Worm (Caenorhabditis elegans) whole organism, dauer: ENCODE results near the gene sri-20.

Experiments
- unc-62 ChIP-seq: sonication (generic microtip); optimal IDR thresholded peaks from 2 replicates; lab custom pipeline; 2017; ENCODE audit warnings: missing biosample characterization, missing genetic modification reagents, missing genetic modification characterization

The sri-20 gene

DNA sequence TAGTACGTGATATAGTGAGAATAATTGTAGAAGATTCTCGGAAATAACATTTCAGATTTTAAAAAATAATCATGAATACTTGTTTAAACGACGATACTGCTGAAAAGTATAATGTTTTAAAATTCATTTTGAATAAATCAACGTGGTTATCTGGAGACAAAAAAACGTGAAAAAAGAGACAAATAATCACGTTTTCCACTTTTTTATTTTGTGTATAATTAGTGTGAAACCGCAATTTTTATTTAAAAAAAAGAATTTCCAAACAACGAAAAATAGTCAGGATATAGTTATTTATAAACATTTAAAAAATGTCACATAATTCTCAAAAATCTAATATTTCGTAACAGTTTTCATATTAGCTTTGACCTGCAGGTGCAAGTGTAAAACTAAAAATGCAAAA lies 38.0 kb downstream of the sri-20 start, which contains the start of gene F15H10.7:
Gene F15H10.7, minus strand, starts transcription at position 101 of the 400 bp plus-strand sequence.
- TF ChIP-seq unc-62 (GFP tag; lab: Kevin White, UChicago) = no peak

DNA sequence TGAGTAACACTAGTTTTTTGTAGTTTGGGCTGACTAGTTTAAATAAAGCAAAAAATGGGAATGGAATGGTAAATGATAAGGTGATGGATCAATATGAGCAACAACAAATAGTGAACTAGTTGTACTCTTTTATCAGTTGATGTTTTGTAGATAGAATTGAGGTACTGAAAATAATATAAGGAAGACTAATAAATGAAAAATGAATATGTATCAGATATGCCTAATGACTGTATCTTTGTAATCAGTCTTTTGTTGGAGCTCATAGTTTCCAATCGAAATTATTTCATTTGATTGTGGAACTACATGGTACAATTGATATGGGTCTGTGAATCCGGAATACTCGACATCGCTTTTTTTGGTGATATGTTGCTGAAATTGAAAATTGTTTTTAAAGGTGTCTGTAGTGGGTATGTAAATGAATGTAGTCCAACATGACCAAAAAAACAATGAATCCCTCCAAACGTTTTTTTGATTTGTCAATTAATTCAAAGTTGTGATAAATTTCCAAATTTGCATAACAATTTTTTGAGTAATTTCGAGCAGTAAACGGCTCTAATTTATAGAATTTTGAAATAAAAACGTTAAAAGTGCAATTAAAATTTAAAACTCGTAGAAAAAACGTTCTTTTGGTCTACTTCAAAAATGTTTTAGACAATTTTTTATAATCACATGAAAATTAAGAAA lies 41.8 kb downstream of the sri-20 start, which contains the start of gene F15H10.12:
Gene F15H10.12, minus strand, starts transcription at position 51 of the 684 bp plus-strand sequence.
- TF ChIP-seq unc-62 (GFP tag; lab: Kevin White, UChicago) = no peak

DNA sequence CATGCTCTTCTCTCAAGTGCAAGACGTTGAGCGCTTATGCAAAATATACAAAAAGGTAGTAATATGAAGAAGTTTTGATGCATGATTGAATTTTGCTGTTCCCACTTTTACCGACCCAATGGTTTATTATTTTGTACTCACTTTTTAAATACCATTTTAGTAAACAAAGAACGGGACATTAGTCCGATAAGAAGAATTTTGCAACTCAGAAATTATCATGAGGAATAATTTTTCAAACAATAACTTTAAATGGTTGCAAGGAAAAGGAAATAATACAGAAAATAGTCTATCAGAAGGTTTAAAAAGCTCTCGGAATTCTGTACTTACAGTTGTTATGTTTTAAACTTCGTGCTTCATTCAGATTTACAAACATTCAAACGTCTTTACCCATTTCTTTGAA lies 46.3 kb downstream of the sri-20 start, which contains the start of gene F15H10.9:
Gene F15H10.9, minus strand, starts transcription at position 101 of the 400 bp plus-strand sequence.
- no peak for TF ChIP-seq unc-62 (GFP tag; lab: Kevin White, UChicago)

DNA sequence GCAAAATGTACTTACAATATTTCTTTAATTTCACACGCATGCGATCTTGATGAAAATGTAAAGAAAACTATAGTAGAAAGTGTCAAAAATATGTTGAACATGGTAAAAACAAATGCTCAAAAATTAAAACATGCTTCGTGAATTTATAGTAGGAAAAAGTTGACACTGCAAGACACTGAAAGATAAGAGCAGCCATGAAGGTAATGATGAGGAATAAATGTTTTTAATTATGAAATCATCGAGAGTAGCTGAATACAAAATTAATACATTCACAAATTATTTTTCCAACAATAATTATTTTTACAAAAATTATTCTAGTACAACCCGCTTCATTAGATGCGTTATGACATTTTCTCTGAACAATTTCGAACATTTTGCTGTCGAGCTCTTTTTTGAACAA lies 48.6 kb downstream of the sri-20 start, which contains the start of gene F15H10.10:
Gene F15H10.10, minus strand, starts transcription at position 101 of the 400 bp plus-strand sequence.
- no peak for TF ChIP-seq unc-62 (GFP tag; lab: Kevin White, UChicago)

DNA sequence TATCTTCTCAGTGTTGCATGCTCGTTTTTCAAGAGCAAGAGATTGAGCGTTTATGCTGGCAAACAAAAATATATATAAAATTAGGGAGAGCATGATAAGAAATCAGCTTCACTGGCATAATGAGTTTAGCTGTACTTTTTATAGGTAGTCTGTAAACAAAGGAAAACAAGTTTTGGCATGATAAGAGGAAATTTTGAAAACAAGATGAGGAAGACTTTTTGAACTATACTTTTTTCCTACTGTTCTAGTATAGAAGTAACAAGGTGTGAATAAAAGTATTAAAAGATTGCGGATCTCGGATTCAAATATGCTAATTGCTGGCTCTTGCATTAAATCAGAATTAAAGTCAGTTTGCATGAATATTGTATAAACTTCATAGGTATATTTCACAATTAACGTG lies 50.6 kb downstream of the sri-20 start, which contains the start of gene F15H10.5:
Gene F15H10.5, minus strand, starts transcription at position 101 of the 400 bp plus-strand sequence.
- no peak for TF ChIP-seq unc-62 (GFP tag; lab: Kevin White, UChicago)
